Fruit fly (Drosophila melanogaster) whole organism, embryonic: ENCODE data around the gene CG9106.

ENCODE experiments used
- Atf6 ChIP-seq: fragments of 200-800 bp; sonication (Bioruptor generic); IDR thresholded peaks from 2 replicates; pipeline ENCODE4 v1.3.6; 2022; ENCODE audit warnings: missing biosample characterization, missing genetic modification characterization
- CG10267 ChIP-seq: fragments of 200-800 bp; sonication (Bioruptor generic); optimal IDR thresholded peaks from 2 replicates; lab custom pipeline; 2018; ENCODE audit warnings: missing biosample characterization, mild to moderate bottlenecking, missing genetic modification characterization, moderate library complexity
- CG10431 ChIP-seq: fragments of 200-800 bp; sonication (Bioruptor generic); optimal IDR thresholded peaks from 3 replicates; lab custom pipeline; 2018; ENCODE audit warnings: missing biosample characterization, mild to moderate bottlenecking, missing genetic modification characterization
- CG10462 ChIP-seq: fragments of 200-800 bp; sonication (Bioruptor generic); optimal IDR thresholded peaks from 2 replicates; lab custom pipeline; 2016; ENCODE audit warnings: missing biosample characterization, missing genetic modification characterization
- CG11723 ChIP-seq: fragments of 200-800 bp; sonication (Bioruptor generic); optimal IDR thresholded peaks from 2 replicates; lab custom pipeline; 2017; ENCODE audit warnings: missing biosample characterization, mild to moderate bottlenecking, missing genetic modification characterization
- CG1603 ChIP-seq: fragments of 200-800 bp; sonication (Bioruptor generic); optimal IDR thresholded peaks from 2 replicates; lab custom pipeline; 2019; ENCODE audit warnings: missing biosample characterization, mild to moderate bottlenecking, missing genetic modification characterization, moderate library complexity
- CG17186 ChIP-seq: fragments of 200-800 bp; sonication (Bioruptor generic); optimal IDR thresholded peaks from 3 replicates; lab custom pipeline; 2017; ENCODE audit warnings: missing biosample characterization, missing genetic modification reagents, missing genetic modification characterization
- CG2199 ChIP-seq: fragments of 200-800 bp; sonication (Bioruptor generic); IDR thresholded peaks from 3 replicates; pipeline ENCODE4 v1.3.6; 2022; ENCODE audit warnings: missing biosample characterization, missing genetic modification characterization
- CG3163 ChIP-seq: fragments of 200-800 bp; sonication (Bioruptor generic); optimal IDR thresholded peaks from 3 replicates; lab custom pipeline; 2016; ENCODE audit warnings: missing biosample characterization, missing genetic modification characterization
- CG6272 ChIP-seq: fragments of 200-800 bp; sonication (Bioruptor generic); IDR thresholded peaks from 2 replicates; pipeline ENCODE4 v1.3.6; 2022; ENCODE audit warnings: missing biosample characterization, missing genetic modification characterization
- CG7357 ChIP-seq: fragments of 200-800 bp; sonication (Bioruptor generic); IDR thresholded peaks from 3 replicates; pipeline ENCODE4 v1.3.6; 2022; ENCODE audit warnings: missing biosample characterization, missing genetic modification characterization
- CG7745 ChIP-seq: fragments of 200-800 bp; sonication (Bioruptor generic); optimal IDR thresholded peaks from 2 replicates; lab custom pipeline; 2018; ENCODE audit warnings: missing biosample characterization, mild to moderate bottlenecking, missing genetic modification characterization, moderate library complexity
- CG7839 ChIP-seq: fragments of 200-800 bp; sonication (Bioruptor generic); optimal IDR thresholded peaks from 3 replicates; lab custom pipeline; 2018; ENCODE audit warnings: missing biosample characterization, mild to moderate bottlenecking, missing genetic modification characterization, moderate library complexity
- CG7928 ChIP-seq: fragments of 200-800 bp; sonication (Bioruptor generic); optimal IDR thresholded peaks from 2 replicates; lab custom pipeline; 2017; ENCODE audit warnings: missing biosample characterization, mild to moderate bottlenecking, missing genetic modification characterization
- CG9437 ChIP-seq: fragments of 200-800 bp; sonication (Bioruptor generic); optimal IDR thresholded peaks from 2 replicates; lab custom pipeline; 2018; ENCODE audit warnings: missing biosample characterization, mild to moderate bottlenecking, missing genetic modification characterization
- Dref ChIP-seq: fragments of 200-800 bp; sonication (Bioruptor generic); IDR thresholded peaks from 2 replicates; pipeline ENCODE4 v1.3.6; 2022; ENCODE audit warnings: missing biosample characterization, missing genetic modification characterization
- E2f1 ChIP-seq: fragments of 200-800 bp; sonication (Bioruptor generic); IDR thresholded peaks from 2 replicates; pipeline ENCODE4 v1.3.6; 2022; ENCODE audit warnings: missing biosample characterization, missing genetic modification characterization
- Elba2 ChIP-seq: fragments of 200-800 bp; sonication (Bioruptor generic); optimal IDR thresholded peaks from 3 replicates; lab custom pipeline; 2016; ENCODE audit warnings: missing biosample characterization, missing genetic modification characterization
- Fer2 ChIP-seq: fragments of 200-800 bp; sonication (Bioruptor generic); optimal IDR thresholded peaks from 2 replicates; lab custom pipeline; 2018; ENCODE audit warnings: missing biosample characterization, mild to moderate bottlenecking, missing genetic modification characterization, moderate library complexity
- HLH4C ChIP-seq: fragments of 200-800 bp; sonication (Bioruptor generic); IDR thresholded peaks from 3 replicates; pipeline ENCODE4 v1.3.6; 2022; ENCODE audit warnings: missing biosample characterization, missing genetic modification characterization; ENCODE audit not compliant: partially characterized antibody
- HmgD ChIP-seq: fragments of 200-800 bp; sonication (Bioruptor generic); optimal IDR thresholded peaks from 3 replicates; lab custom pipeline; 2016; ENCODE audit warnings: missing biosample characterization, missing genetic modification characterization
- Kr ChIP-seq: fragments of 200-800 bp; sonication (Bioruptor generic); optimal IDR thresholded peaks from 2 replicates; lab custom pipeline; 2017; ENCODE audit warnings: missing biosample characterization, mild to moderate bottlenecking, missing genetic modification characterization
- MTF-1 ChIP-seq: fragments of 200-800 bp; sonication (Bioruptor generic); optimal IDR thresholded peaks from 2 replicates; lab custom pipeline; 2018; ENCODE audit warnings: missing biosample characterization, mild to moderate bottlenecking, missing genetic modification characterization, borderline replicate concordance
- NFAT ChIP-seq: fragments of 200-800 bp; sonication (Bioruptor generic); IDR thresholded peaks from 2 replicates; pipeline ENCODE4 v1.3.6; 2022; ENCODE audit warnings: missing biosample characterization, missing genetic modification characterization
- Nf-YA ChIP-seq: fragments of 200-800 bp; sonication (Bioruptor generic); IDR thresholded peaks from 2 replicates; pipeline ENCODE4 v1.3.6; 2022; ENCODE audit warnings: missing biosample characterization, missing genetic modification characterization
- Nf-YC ChIP-seq: fragments of 200-800 bp; optimal IDR thresholded peaks from 3 replicates; lab custom pipeline; 2019; ENCODE audit warnings: missing biosample characterization, mild to moderate bottlenecking, missing genetic modification characterization, moderate library complexity
- Optix ChIP-seq: fragments of 200-800 bp; sonication (Bioruptor generic); IDR thresholded peaks from 3 replicates; pipeline ENCODE4 v1.3.6; 2022; ENCODE audit warnings: missing biosample characterization, missing genetic modification characterization
- PHDP ChIP-seq: fragments of 200-800 bp; sonication (Bioruptor generic); optimal IDR thresholded peaks from 3 replicates; lab custom pipeline; 2018; ENCODE audit warnings: missing biosample characterization, mild to moderate bottlenecking, missing genetic modification characterization, moderate library complexity
- Side ChIP-seq: fragments of 200-800 bp; sonication (Bioruptor generic); optimal IDR thresholded peaks from 2 replicates; lab custom pipeline; 2016; ENCODE audit warnings: missing biosample characterization, missing genetic modification characterization
- Xbp1 ChIP-seq: fragments of 200-800 bp; sonication (Bioruptor generic); optimal IDR thresholded peaks from 3 replicates; lab custom pipeline; 2016; ENCODE audit warnings: missing biosample characterization, mild to moderate bottlenecking, missing genetic modification characterization
- abd-A ChIP-seq: fragments of 200-800 bp; sonication (Bioruptor generic); optimal IDR thresholded peaks from 3 replicates; lab custom pipeline; 2019; ENCODE audit warnings: missing biosample characterization, mild to moderate bottlenecking, missing genetic modification characterization, moderate library complexity
- ara ChIP-seq: fragments of 200-800 bp; sonication (Bioruptor generic); IDR thresholded peaks from 2 replicates; pipeline ENCODE4 v1.3.6; 2022; ENCODE audit warnings: missing biosample characterization, missing genetic modification characterization
- az2 ChIP-seq: fragments of 200-800 bp; sonication (Bioruptor generic); optimal IDR thresholded peaks from 3 replicates; lab custom pipeline; 2016; ENCODE audit warnings: missing biosample characterization, missing genetic modification characterization
- btn ChIP-seq: fragments of 200-800 bp; sonication (Bioruptor generic); optimal IDR thresholded peaks from 2 replicates; lab custom pipeline; 2016; ENCODE audit warnings: missing biosample characterization, missing genetic modification characterization
- cas ChIP-seq: fragments of 200-800 bp; sonication (Bioruptor generic); IDR thresholded peaks from 2 replicates; pipeline ENCODE4 v1.3.6; 2022; ENCODE audit warnings: missing biosample characterization, missing genetic modification characterization
- croc ChIP-seq: fragments of 200-800 bp; sonication (Bioruptor generic); conservative IDR thresholded peaks from 3 replicates; pipeline ENCODE4 v1.3.6; 2022; ENCODE audit warnings: missing biosample characterization, missing genetic modification characterization
- ewg ChIP-seq: fragments of 200-800 bp; sonication (Bioruptor generic); optimal IDR thresholded peaks from 3 replicates; lab custom pipeline; 2017; ENCODE audit warnings: mild to moderate bottlenecking, missing biosample characterization, missing genetic modification reagents, missing genetic modification characterization
- h ChIP-seq: fragments of >200 bp; optimal IDR thresholded peaks from 2 replicates; lab custom pipeline; 2017
- jing ChIP-seq: fragments of 200-800 bp; sonication (Bioruptor generic); optimal IDR thresholded peaks from 2 replicates; lab custom pipeline; 2018; ENCODE audit warnings: missing biosample characterization, mild to moderate bottlenecking, missing genetic modification characterization
- lov ChIP-seq, 2 experiments: fragments of 200-800 bp in 1 of 2; fragments of >200 bp in 1 of 2; sonication (Bioruptor generic) in 1 of 2; IDR thresholded peaks in 1 of 2; optimal IDR thresholded peaks in 1 of 2; 2 replicates in 1 of 2; 3 replicates in 1 of 2; pipeline versions ENCODE4 v1.3.6 to Lab custom; 2017 to 2022; ENCODE audit warnings: missing biosample characterization in 1 of 2, missing genetic modification characterization in 1 of 2
- mld ChIP-seq: fragments of 200-800 bp; sonication (Bioruptor generic); IDR thresholded peaks from 3 replicates; pipeline ENCODE4 v1.3.6; 2022; ENCODE audit warnings: missing biosample characterization, missing genetic modification characterization; ENCODE audit not compliant: partially characterized antibody
- nerfin-2 ChIP-seq: fragments of 200-800 bp; sonication (Bioruptor generic); IDR thresholded peaks from 2 replicates; pipeline ENCODE4 v1.3.6; 2022; ENCODE audit warnings: missing biosample characterization, missing genetic modification characterization; ENCODE audit not compliant: partially characterized antibody
- odd ChIP-seq: fragments of 200-800 bp; sonication (Bioruptor generic); optimal IDR thresholded peaks from 2 replicates; lab custom pipeline; 2017; ENCODE audit warnings: missing biosample characterization, mild to moderate bottlenecking, missing genetic modification characterization
- pita ChIP-seq: fragments of 200-800 bp; sonication (Bioruptor generic); optimal IDR thresholded peaks from 2 replicates; lab custom pipeline; 2017; ENCODE audit warnings: missing biosample characterization, mild to moderate bottlenecking, missing genetic modification characterization
- tgo ChIP-seq: fragments of 200-800 bp; sonication (Bioruptor generic); IDR thresholded peaks from 3 replicates; pipeline ENCODE4 v1.3.6; 2022; ENCODE audit warnings: missing biosample characterization, missing genetic modification characterization
- tup ChIP-seq: fragments of 200-800 bp; sonication (Bioruptor generic); optimal IDR thresholded peaks from 2 replicates; lab custom pipeline; 2016; ENCODE audit warnings: missing biosample characterization, mild to moderate bottlenecking, missing genetic modification characterization, moderate library complexity
- usp ChIP-seq: fragments of >200 bp; optimal IDR thresholded peaks from 2 replicates; lab custom pipeline; 2017; ENCODE audit warnings: missing biosample characterization, missing genetic modification characterization
- vnd ChIP-seq: fragments of 200-800 bp; sonication (Bioruptor generic); IDR thresholded peaks from 3 replicates; pipeline ENCODE4 v1.3.6; 2022; ENCODE audit warnings: missing biosample characterization, missing genetic modification characterization; ENCODE audit not compliant: partially characterized antibody
- z ChIP-seq: fragments of 200-800 bp; sonication (Bioruptor generic); IDR thresholded peaks from 3 replicates; pipeline ENCODE4 v1.3.6; 2022; ENCODE audit warnings: missing biosample characterization, missing genetic modification characterization

CG9106 gene

DNA sequence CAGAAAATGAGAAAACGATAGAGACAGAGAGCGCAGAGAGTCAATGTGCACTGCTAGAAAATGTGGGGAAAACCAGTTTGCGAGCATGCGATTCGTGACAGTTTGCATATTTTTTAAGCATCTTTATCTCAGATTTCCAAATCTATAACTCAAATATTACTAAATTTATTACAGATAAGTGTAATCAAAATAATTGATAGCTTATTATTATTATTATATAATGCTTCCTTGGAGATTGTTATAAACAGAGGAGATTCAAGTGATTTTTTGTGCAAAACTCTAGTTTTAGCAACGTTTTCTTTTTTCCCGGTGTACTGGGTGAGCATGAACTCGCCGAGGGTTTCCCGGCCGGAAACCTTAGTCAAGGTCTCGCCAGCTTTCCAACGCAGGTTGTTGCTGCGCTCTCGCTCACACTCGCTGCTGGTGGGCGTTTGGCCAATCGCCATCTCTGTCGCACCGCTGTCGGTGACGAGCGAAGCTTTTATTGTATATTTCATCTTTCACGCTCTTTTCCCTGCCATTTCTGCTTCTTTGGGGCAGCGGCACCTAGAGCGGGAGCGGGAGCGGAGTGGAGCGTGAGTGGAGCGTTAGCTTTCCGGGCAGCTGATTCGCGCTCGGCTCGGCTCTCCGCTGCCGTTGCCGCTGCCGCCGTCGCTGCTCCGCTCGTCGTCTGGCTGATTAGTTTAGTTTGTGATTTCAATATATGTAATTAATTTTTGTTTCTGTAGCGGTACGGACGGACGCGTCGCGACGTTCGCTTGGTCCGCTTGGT, 26.3 kb upstream of the CG9106 start (continued):
- TF ChIP-seq HLH4C: no peak
- TF ChIP-seq Dref (GFP tag; lab: Robert Waterston, UW): no peak
- peak; percentile 65 for TF ChIP-seq CG1603 (tag; lab: Kevin White, UChicago)
- TF ChIP-seq nerfin-2 (GFP tag; lab: Robert Waterston, UW): no peak
- peak; percentile 90 for TF ChIP-seq ara (GFP tag; lab: Robert Waterston, UW)
- TF ChIP-seq CG7839 (tag; lab: Kevin White, UChicago): peak; percentile 99
- peak; percentile 82 for TF ChIP-seq tup
- TF ChIP-seq Fer2 (tag; lab: Kevin White, UChicago): peak; percentile 96
- TF ChIP-seq CG11723 (GFP tag; lab: Kevin White, UChicago): peak; percentile 97
- peak; percentile 95 for TF ChIP-seq jing (GFP tag; lab: Kevin White, UChicago)
- peak; percentile 94 for TF ChIP-seq CG7357
- TF ChIP-seq CG17186: peak; percentile 79
- peak; percentile 97 for TF ChIP-seq Xbp1 (GFP tag; lab: Kevin White, UChicago)
- peak; percentile 95 for TF ChIP-seq ewg (GFP tag; lab: Kevin White, UChicago)
- peak; percentile 98 for TF ChIP-seq E2f1 (GFP tag; lab: Robert Waterston, UW)
- peak; percentile 98 for TF ChIP-seq PHDP (tag; lab: Kevin White, UChicago)
- TF ChIP-seq CG3163 (GFP tag; lab: Kevin White, UChicago): peak; percentile 57
- TF ChIP-seq Atf6: peak; percentile 98
- peak; percentile 78 for TF ChIP-seq abd-A
- TF ChIP-seq CG7928 (GFP tag; lab: Kevin White, UChicago): peak; percentile 80
- TF ChIP-seq NFAT (GFP tag; lab: Robert Waterston, UW): peak; percentile 92
- TF ChIP-seq Nf-YC (tag; lab: Kevin White, UChicago): peak; percentile 92
- no peak for TF ChIP-seq h (lab: Kevin White, UChicago)
- TF ChIP-seq btn (GFP tag; lab: Kevin White, UChicago): no peak
- TF ChIP-seq MTF-1 (GFP tag; lab: Kevin White, UChicago): peak; percentile 83
- peak; percentile 90 for TF ChIP-seq Optix (GFP tag; lab: Robert Waterston, UW)
- no peak for TF ChIP-seq CG7745 (tag; lab: Kevin White, UChicago)
- TF ChIP-seq Side (GFP tag; lab: Kevin White, UChicago): peak; percentile 74
- peak; percentile 90 for TF ChIP-seq Nf-YA (GFP tag; lab: Robert Waterston, UW)
- no peak for TF ChIP-seq lov (optimal IDR thresholded peaks at IDR 0.05; lab: Kevin White, UChicago)
- TF ChIP-seq lov (GFP tag; IDR thresholded peaks at IDR 0.05; lab: Robert Waterston, UW): peak; percentile 86; the same call in 2 of the 3 replicates
- TF ChIP-seq az2: peak; percentile 94
- TF ChIP-seq vnd (GFP tag; lab: Robert Waterston, UW): no peak
- TF ChIP-seq CG6272 (GFP tag; lab: Robert Waterston, UW): peak; percentile 95
- TF ChIP-seq Elba2 (GFP tag; lab: Kevin White, UChicago): no peak
- TF ChIP-seq croc (GFP tag; lab: Robert Waterston, UW): peak; percentile 97
- peak; percentile 93 for TF ChIP-seq CG10462 (GFP tag; lab: Kevin White, UChicago)
- no peak for TF ChIP-seq HmgD (GFP tag; lab: Kevin White, UChicago)
- peak; percentile 95 for TF ChIP-seq CG9437
- TF ChIP-seq pita (GFP tag; lab: Kevin White, UChicago): no peak
- TF ChIP-seq tgo: peak; percentile 98
- peak; percentile 27; the same call in 1 of the 3 replicates for TF ChIP-seq z (GFP tag; lab: Robert Waterston, UW)
- TF ChIP-seq CG10267 (tag; lab: Kevin White, UChicago): peak; percentile 91
- TF ChIP-seq Kr (GFP tag; lab: Kevin White, UChicago): no peak
- TF ChIP-seq CG10431 (GFP tag; lab: Kevin White, UChicago): peak; percentile 84
- no peak for TF ChIP-seq mld
- peak; percentile 89 for TF ChIP-seq CG2199
- TF ChIP-seq odd (GFP tag; lab: Kevin White, UChicago): peak; percentile 98
- no peak for TF ChIP-seq usp (GFP tag; lab: Kevin White, UChicago)
- peak; percentile 92 for TF ChIP-seq cas (GFP tag; lab: Robert Waterston, UW)
- TF ChIP-seq, all 482 proteins: peak for 428
